Fruit fly (Drosophila melanogaster) whole organism, wandering third instar larva: ENCODE measurements around the gene GABPI.

Source experiments
- Dfd ChIP-seq: fragments of >200 bp; optimal IDR thresholded peaks from 2 replicates; lab custom pipeline; 2017; ENCODE audit warnings: missing biosample characterization, missing genetic modification characterization
- Myc ChIP-seq: fragments of >200 bp; optimal IDR thresholded peaks from 2 replicates; lab custom pipeline; 2017
- OdsH ChIP-seq: fragments of 200-800 bp; sonication (Bioruptor generic); optimal IDR thresholded peaks from 2 replicates; lab custom pipeline; 2016; ENCODE audit warnings: missing biosample characterization, mild to moderate bottlenecking, missing genetic modification characterization
- Sp1 ChIP-seq: fragments of 200-800 bp; sonication (Bioruptor generic); optimal IDR thresholded peaks from 3 replicates; lab custom pipeline; 2019; ENCODE audit warnings: missing biosample characterization, mild to moderate bottlenecking, missing genetic modification characterization, moderate library complexity
- Vsx2 ChIP-seq: fragments of 200-300, 225-300 bp; sonication (Bioruptor generic); optimal IDR thresholded peaks from 2 replicates; lab custom pipeline; 2018; ENCODE audit warnings: missing biosample characterization, missing genetic modification characterization; ENCODE audit not compliant: partially characterized antibody
- br ChIP-seq: fragments of 200-800 bp; sonication (Bioruptor generic); optimal IDR thresholded peaks from 2 replicates; lab custom pipeline; 2016; ENCODE audit warnings: missing biosample characterization, missing genetic modification characterization
- brk ChIP-seq: fragments of 200-800 bp; sonication (Bioruptor generic); optimal IDR thresholded peaks from 2 replicates; lab custom pipeline; 2016; ENCODE audit warnings: missing biosample characterization, mild to moderate bottlenecking, missing genetic modification characterization
- jim ChIP-seq: fragments of 175-275, 200-325 bp; sonication (Bioruptor generic); optimal IDR thresholded peaks from 2 replicates; lab custom pipeline; 2016; ENCODE audit warnings: missing biosample characterization, mild to moderate bottlenecking, missing genetic modification characterization
- lola ChIP-seq: fragments of >200 bp; optimal IDR thresholded peaks from 2 replicates; lab custom pipeline; 2017; ENCODE audit warnings: missing biosample characterization, missing genetic modification characterization
- pan ChIP-seq: fragments of >200 bp; optimal IDR thresholded peaks from 2 replicates; lab custom pipeline; 2017
- psq ChIP-seq: fragments of 200-800 bp; sonication (Bioruptor generic); optimal IDR thresholded peaks from 3 replicates; lab custom pipeline; 2017; ENCODE audit warnings: missing biosample characterization, mild to moderate bottlenecking, missing genetic modification characterization, moderate library complexity
- sage ChIP-seq: fragments of 200-800 bp; sonication (Bioruptor generic); optimal IDR thresholded peaks from 2 replicates; lab custom pipeline; 2016; ENCODE audit warnings: missing biosample characterization, mild to moderate bottlenecking, missing genetic modification characterization
- tai ChIP-seq: sonication (Bioruptor generic); optimal IDR thresholded peaks from 2 replicates; lab custom pipeline; 2016; ENCODE audit warnings: missing biosample characterization, missing genetic modification characterization
- usp ChIP-seq: fragments of >200 bp; optimal IDR thresholded peaks from 2 replicates; lab custom pipeline; 2017; ENCODE audit warnings: missing biosample characterization, missing genetic modification characterization

- no peak for TF ChIP-seq Myc
- no peak for TF ChIP-seq pan
- TF ChIP-seq OdsH (GFP tag; lab: Kevin White, UChicago), result peak; percentile 69
- TF ChIP-seq psq, result peak; percentile 68
- TF ChIP-seq Sp1, result peak; percentile 68
- no peak for TF ChIP-seq lola (GFP tag; lab: Kevin White, UChicago)
- peak; percentile 42 for TF ChIP-seq jim
- TF ChIP-seq usp (GFP tag; lab: Kevin White, UChicago), result no peak
- no peak for TF ChIP-seq sage (GFP tag; lab: Kevin White, UChicago)
- no peak for TF ChIP-seq brk (GFP tag; lab: Kevin White, UChicago)
- no peak for TF ChIP-seq tai
- no peak for TF ChIP-seq Vsx2 (GFP tag; lab: Kevin White, UChicago)
- TF ChIP-seq br (GFP tag; lab: Kevin White, UChicago), result peak; percentile 78
- no peak for TF ChIP-seq Dfd (GFP tag; lab: Kevin White, UChicago)
Observed at dm6 chr2L:3011484-3011883, 18.9 kb upstream of the GABPI start.
